Worm (Caenorhabditis elegans): ENCODE results near the gene bbs-5.
"Not testable (repeated sequence)": the region's sequence is repeated elsewhere in the genome, so short reads cannot be mapped to it uniquely, and the experiment has no call there.

bbs-5 gene

ce11 chrIII:10270778-10271307, 9.3 kb upstream of the bbs-5 start, which contains the start of gene cnk-1:
Gene cnk-1, plus strand, starts transcription at chrIII:10271257.
- no peak for TF ChIP-seq blmp-1 (tag; optimal IDR thresholded peaks at IDR 0.05)
- peak; percentile 22 for TF ChIP-seq lsy-2 (tag; optimal IDR thresholded peaks at IDR 0.05)
- TF ChIP-seq elt-3 (tag; optimal IDR thresholded peaks at IDR 0.05) = no peak
- TF ChIP-seq nhr-2 (tag; optimal IDR thresholded peaks at IDR 0.05) = no peak
- peak; percentile 17 for TF ChIP-seq pha-4 (tag; optimal IDR thresholded peaks at IDR 0.05)
- no peak for TF ChIP-seq flh-1 (GFP tag; optimal IDR thresholded peaks at IDR 0.05)
- no peak for TF ChIP-seq tbx-8 (GFP tag; optimal IDR thresholded peaks at IDR 0.05)
- TF ChIP-seq nhr-12 (tag; optimal IDR thresholded peaks at IDR 0.05) = no peak
- no peak for TF ChIP-seq hlh-1 (tag; optimal IDR thresholded peaks at IDR 0.05)
- peak; percentile 5 for TF ChIP-seq drap-1 (GFP tag; optimal IDR thresholded peaks at IDR 0.05)
- peak; percentile 41 for TF ChIP-seq sptf-1 (tag; optimal IDR thresholded peaks at IDR 0.05)
- no peak for TF ChIP-seq sem-2 (GFP tag; optimal IDR thresholded peaks at IDR 0.05)
- TF ChIP-seq ceh-39 (tag; optimal IDR thresholded peaks at IDR 0.05) = peak; percentile 11
- no peak for TF ChIP-seq zip-8 (tag; optimal IDR thresholded peaks at IDR 0.05)
- TF ChIP-seq M03D4.4 (tag; optimal IDR thresholded peaks at IDR 0.05) = no peak
- TF ChIP-seq lin-32 (GFP tag; optimal IDR thresholded peaks at IDR 0.05) = no peak
- no peak for TF ChIP-seq ztf-11 (tag; optimal IDR thresholded peaks at IDR 0.05)
- TF ChIP-seq mls-2 (tag; optimal IDR thresholded peaks at IDR 0.05) = peak; percentile 13
- TF ChIP-seq ceh-43 (GFP tag; optimal IDR thresholded peaks at IDR 0.05) = no peak
- peak; percentile 10 for TF ChIP-seq ces-1 (GFP tag; optimal IDR thresholded peaks at IDR 0.05)
- no peak for TF ChIP-seq unc-39 (tag; optimal IDR thresholded peaks at IDR 0.05)
- TF ChIP-seq ham-2 (GFP tag; optimal IDR thresholded peaks at IDR 0.05) = no peak
- TF ChIP-seq unc-120 (tag; optimal IDR thresholded peaks at IDR 0.05; ENCODE audit: poor library complexity, severe bottlenecking) = no peak
- no peak for TF ChIP-seq bed-3 (GFP tag; optimal IDR thresholded peaks at IDR 0.05)
- TF ChIP-seq mab-5 (tag; optimal IDR thresholded peaks at IDR 0.05) = no peak
- peak; percentile 13 for TF ChIP-seq mep-1 (tag; optimal IDR thresholded peaks at IDR 0.05)

- not testable (repeated sequence) for TF ChIP-seq lin-13 (tag; optimal IDR thresholded peaks at IDR 0.05); lin-32 (GFP tag; optimal IDR thresholded peaks at IDR 0.05); unc-62 (GFP tag; optimal IDR thresholded peaks at IDR 0.05)
These were observed 5.2 kb upstream of the bbs-5 start, which contains the start of gene inpp-4B for ce11 chrIII:10266824-10267223. Gene inpp-4B, minus strand, starts transcription at chrIII:10266877.

DNA sequence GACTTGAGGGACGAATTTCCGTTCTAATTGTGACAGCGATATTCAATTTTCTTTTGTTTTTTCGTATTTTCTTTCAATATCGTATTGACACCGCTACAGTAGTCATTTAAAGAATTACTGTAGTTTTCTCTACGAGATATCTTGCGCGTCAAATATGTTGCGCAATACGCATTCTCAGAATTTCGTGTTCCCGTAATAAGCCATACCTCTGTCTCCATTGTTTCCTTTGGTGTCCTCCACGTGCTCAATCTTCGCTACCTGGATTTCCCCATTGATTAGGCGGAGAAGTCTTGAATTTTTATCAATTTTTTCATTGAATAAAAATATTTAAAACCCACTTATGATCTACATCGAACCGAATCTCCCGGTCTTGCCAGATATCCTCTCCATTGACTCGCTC, 326 bp downstream of the bbs-5 start:
- TF ChIP-seq unc-62 (GFP tag; optimal IDR thresholded peaks at IDR 0.05) (no peak), sptf-1 (tag; optimal IDR thresholded peaks at IDR 0.05) (no peak), zip-8 (tag; optimal IDR thresholded peaks at IDR 0.05) (peak; percentile 49)

- TF ChIP-seq sem-2 (GFP tag; optimal IDR thresholded peaks at IDR 0.05) (no peak), lin-13 (tag; optimal IDR thresholded peaks at IDR 0.05) (no peak), nhr-2 (tag; optimal IDR thresholded peaks at IDR 0.05) (no peak), hlh-1 (tag; optimal IDR thresholded peaks at IDR 0.05) (no peak), unc-62 (GFP tag; optimal IDR thresholded peaks at IDR 0.05) (no peak), pha-4 (tag; optimal IDR thresholded peaks at IDR 0.05) (no peak), nhr-12 (tag; optimal IDR thresholded peaks at IDR 0.05) (no peak), cnd-1 (tag; optimal IDR thresholded peaks at IDR 0.05) (no peak), lsy-2 (tag; optimal IDR thresholded peaks at IDR 0.05) (no peak), ceh-39 (tag; optimal IDR thresholded peaks at IDR 0.05) (no peak), mls-2 (tag; optimal IDR thresholded peaks at IDR 0.05) (no peak), ceh-83 (GFP tag; optimal IDR thresholded peaks at IDR 0.05) (no peak), sptf-1 (tag; optimal IDR thresholded peaks at IDR 0.05) (no peak), blmp-1 (tag; optimal IDR thresholded peaks at IDR 0.05) (no peak), nhr-237 (tag; optimal IDR thresholded peaks at IDR 0.05) (no peak), snpc-4 (tag; optimal IDR thresholded peaks at IDR 0.05) (no peak), unc-120 (tag; optimal IDR thresholded peaks at IDR 0.05; ENCODE audit: poor library complexity, severe bottlenecking) (no peak), ztf-11 (tag; optimal IDR thresholded peaks at IDR 0.05) (no peak)
These were observed 2.9 kb downstream of the bbs-5 start, which contains the start of gene rip-1 for ce11 chrIII:10258641-10259040. Gene rip-1, minus strand, starts transcription at chrIII:10258741.

ce11 chrIII:10254583-10254982, 7.0 kb downstream of the bbs-5 start, which contains the start of gene R01H10.4:
Gene R01H10.4, plus strand, starts transcription at chrIII:10254818.
- no peak for TF ChIP-seq nhr-76 (tag; optimal IDR thresholded peaks at IDR 0.05)
- no peak for TF ChIP-seq elt-1 (tag; optimal IDR thresholded peaks at IDR 0.05; ENCODE audit: borderline replicate concordance, insufficient read depth)
- TF ChIP-seq bed-3 (GFP tag; optimal IDR thresholded peaks at IDR 0.05) = no peak
- TF ChIP-seq unc-62 (GFP tag; optimal IDR thresholded peaks at IDR 0.05) = no peak
- no peak for TF ChIP-seq snpc-4 (tag; optimal IDR thresholded peaks at IDR 0.05)

All from whole organism, mixed stage, embryonic.